Fruit fly (Drosophila melanogaster) whole organism, embryonic: ENCODE data around the gene Cpsf5.
A peak's percentile ranks its signal among the peaks of the same experiment; 100 is the strongest.

Experiments
- ATbp ChIP-seq: fragments of 200-800 bp; sonication (Bioruptor generic); optimal IDR thresholded peaks from 2 replicates; lab custom pipeline; 2017; ENCODE audit warnings: missing biosample characterization, mild to moderate bottlenecking, missing genetic modification characterization, missing genetic modification reagents
- B-H1 ChIP-seq: fragments of 200-800 bp; sonication (Bioruptor generic); IDR thresholded peaks from 3 replicates; pipeline ENCODE4 v1.3.6; 2022; ENCODE audit warnings: missing biosample characterization, missing genetic modification characterization
- CG10462 ChIP-seq: fragments of 200-800 bp; sonication (Bioruptor generic); optimal IDR thresholded peaks from 2 replicates; lab custom pipeline; 2016; ENCODE audit warnings: missing biosample characterization, missing genetic modification characterization
- CG11398 ChIP-seq: fragments of 200-800 bp; sonication (Bioruptor generic); optimal IDR thresholded peaks from 2 replicates; lab custom pipeline; 2016; ENCODE audit warnings: missing biosample characterization, missing genetic modification characterization
- CG13287 ChIP-seq: fragments of 200-800 bp; sonication (Bioruptor generic); IDR thresholded peaks from 2 replicates; pipeline ENCODE4 v1.3.6; 2022; ENCODE audit warnings: missing biosample characterization, missing genetic modification characterization; ENCODE audit not compliant: partially characterized antibody
- CG13296 ChIP-seq: fragments of 200-800 bp; sonication (Bioruptor generic); optimal IDR thresholded peaks from 3 replicates; lab custom pipeline; 2018; ENCODE audit warnings: missing biosample characterization, mild to moderate bottlenecking, missing genetic modification characterization
- CG18476 ChIP-seq: fragments of 200-800 bp; sonication (Bioruptor generic); optimal IDR thresholded peaks from 2 replicates; lab custom pipeline; 2016; ENCODE audit warnings: missing biosample characterization, mild to moderate bottlenecking, missing genetic modification characterization
- CG2678 ChIP-seq: fragments of 200-800 bp; sonication (Bioruptor generic); optimal IDR thresholded peaks from 3 replicates; lab custom pipeline; 2019; ENCODE audit warnings: missing biosample characterization, mild to moderate bottlenecking, missing genetic modification characterization, moderate library complexity
- CG2889 ChIP-seq: fragments of 200-800 bp; sonication (Bioruptor generic); IDR thresholded peaks from 3 replicates; pipeline ENCODE4 v1.3.6; 2022; ENCODE audit warnings: missing biosample characterization, missing genetic modification characterization
- CG30431 ChIP-seq: fragments of 200-800 bp; sonication (Bioruptor generic); optimal IDR thresholded peaks from 2 replicates; lab custom pipeline; 2017; ENCODE audit warnings: missing biosample characterization, missing genetic modification characterization
- CG32767 ChIP-seq: fragments of 200-800 bp; sonication (Bioruptor generic); IDR thresholded peaks from 2 replicates; pipeline ENCODE4 v1.3.6; 2022; ENCODE audit warnings: missing biosample characterization, missing genetic modification characterization
- CG43689 ChIP-seq: fragments of 200-800 bp; sonication (Bioruptor generic); IDR thresholded peaks from 2 replicates; pipeline ENCODE4 v1.3.6; 2022; ENCODE audit warnings: missing biosample characterization, missing genetic modification characterization
- CG4854 ChIP-seq: fragments of 200-800 bp; sonication (Bioruptor generic); optimal IDR thresholded peaks from 2 replicates; lab custom pipeline; 2016; ENCODE audit warnings: missing biosample characterization, missing genetic modification characterization, inconsistent platforms
- CG5180 ChIP-seq: fragments of 200-800 bp; sonication (Bioruptor generic); optimal IDR thresholded peaks from 3 replicates; lab custom pipeline; 2017; ENCODE audit warnings: missing biosample characterization, missing genetic modification characterization, mild to moderate bottlenecking, moderate library complexity, missing genetic modification reagents
- CG7271 ChIP-seq: fragments of 200-800 bp; sonication (Bioruptor generic); optimal IDR thresholded peaks from 2 replicates; lab custom pipeline; 2018; ENCODE audit warnings: missing biosample characterization, mild to moderate bottlenecking, missing genetic modification characterization, moderate library complexity
- CG8388 ChIP-seq: fragments of 200-800 bp; sonication (Bioruptor generic); optimal IDR thresholded peaks from 2 replicates; lab custom pipeline; 2019; ENCODE audit warnings: missing biosample characterization, mild to moderate bottlenecking, missing genetic modification characterization, moderate library complexity
- Camta ChIP-seq: fragments of 200-800 bp; sonication (Bioruptor generic); optimal IDR thresholded peaks from 2 replicates; lab custom pipeline; 2016; ENCODE audit warnings: missing biosample characterization, missing genetic modification characterization
- D19B ChIP-seq: fragments of 200-800 bp; sonication (Bioruptor generic); optimal IDR thresholded peaks from 2 replicates; lab custom pipeline; 2017; ENCODE audit warnings: missing biosample characterization, mild to moderate bottlenecking, missing genetic modification characterization
- Elba2 ChIP-seq: fragments of 200-800 bp; sonication (Bioruptor generic); optimal IDR thresholded peaks from 3 replicates; lab custom pipeline; 2016; ENCODE audit warnings: missing biosample characterization, missing genetic modification characterization
- Fer3 ChIP-seq: fragments of 200-800 bp; sonication (Bioruptor generic); optimal IDR thresholded peaks from 2 replicates; lab custom pipeline; 2018; ENCODE audit warnings: missing biosample characterization, mild to moderate bottlenecking, missing genetic modification characterization, moderate library complexity
- HLH54F ChIP-seq: fragments of 200-800 bp; sonication (Bioruptor generic); optimal IDR thresholded peaks from 3 replicates; lab custom pipeline; 2016; ENCODE audit warnings: missing biosample characterization, missing genetic modification characterization
- HmgD ChIP-seq: fragments of 200-800 bp; sonication (Bioruptor generic); optimal IDR thresholded peaks from 3 replicates; lab custom pipeline; 2016; ENCODE audit warnings: missing biosample characterization, missing genetic modification characterization
- Mes4 ChIP-seq: fragments of 200-800 bp; sonication (Bioruptor generic); optimal IDR thresholded peaks from 2 replicates; lab custom pipeline; 2016; ENCODE audit warnings: missing biosample characterization, missing genetic modification characterization
- NfI ChIP-seq: fragments of 200-800 bp; sonication (Bioruptor generic); optimal IDR thresholded peaks from 3 replicates; lab custom pipeline; 2018; ENCODE audit warnings: missing biosample characterization, mild to moderate bottlenecking, missing genetic modification characterization, moderate library complexity
- Optix ChIP-seq: fragments of 200-800 bp; sonication (Bioruptor generic); IDR thresholded peaks from 3 replicates; pipeline ENCODE4 v1.3.6; 2022; ENCODE audit warnings: missing biosample characterization, missing genetic modification characterization
- Sry-β ChIP-seq: fragments of 200-800 bp; sonication (Bioruptor generic); optimal IDR thresholded peaks from 2 replicates; lab custom pipeline; 2018; ENCODE audit warnings: missing biosample characterization, mild to moderate bottlenecking, missing genetic modification characterization, moderate library complexity
- ac ChIP-seq: fragments of 200-800 bp; sonication (Bioruptor generic); optimal IDR thresholded peaks from 3 replicates; lab custom pipeline; 2017; ENCODE audit warnings: missing biosample characterization, mild to moderate bottlenecking, missing genetic modification characterization
- ara ChIP-seq: fragments of 200-800 bp; sonication (Bioruptor generic); IDR thresholded peaks from 2 replicates; pipeline ENCODE4 v1.3.6; 2022; ENCODE audit warnings: missing biosample characterization, missing genetic modification characterization
- bbx ChIP-seq: fragments of 200-800 bp; sonication (Bioruptor generic); IDR thresholded peaks from 2 replicates; pipeline ENCODE4 v1.3.6; 2022; ENCODE audit warnings: missing biosample characterization, missing genetic modification characterization; ENCODE audit not compliant: partially characterized antibody
- cas ChIP-seq: fragments of 200-800 bp; sonication (Bioruptor generic); IDR thresholded peaks from 2 replicates; pipeline ENCODE4 v1.3.6; 2022; ENCODE audit warnings: missing biosample characterization, missing genetic modification characterization
- crol ChIP-seq: fragments of 200-800 bp; sonication (Bioruptor generic); IDR thresholded peaks from 2 replicates; pipeline ENCODE4 v1.3.6; 2022; ENCODE audit warnings: missing biosample characterization, missing genetic modification characterization
- disco-r ChIP-seq: fragments of 200-800 bp; sonication (Bioruptor generic); optimal IDR thresholded peaks from 2 replicates; lab custom pipeline; 2016; ENCODE audit warnings: missing biosample characterization, missing genetic modification characterization
- fd3F ChIP-seq: fragments of 200-800 bp; sonication (Bioruptor generic); optimal IDR thresholded peaks from 2 replicates; lab custom pipeline; 2018; ENCODE audit warnings: missing biosample characterization, mild to moderate bottlenecking, missing genetic modification characterization, moderate library complexity
- gcm2 ChIP-seq: fragments of 200-800 bp; sonication (Bioruptor generic); optimal IDR thresholded peaks from 2 replicates; lab custom pipeline; 2016; ENCODE audit warnings: missing biosample characterization, missing genetic modification characterization
- ind ChIP-seq: fragments of 200-800 bp; sonication (Bioruptor generic); optimal IDR thresholded peaks from 3 replicates; lab custom pipeline; 2016; ENCODE audit warnings: missing biosample characterization, missing genetic modification characterization
- kah ChIP-seq: fragments of 200-800 bp; sonication (Bioruptor generic); optimal IDR thresholded peaks from 2 replicates; lab custom pipeline; 2018; ENCODE audit warnings: missing biosample characterization, mild to moderate bottlenecking, missing genetic modification characterization
- lilli ChIP-seq: fragments of 200-800 bp; sonication (Bioruptor generic); optimal IDR thresholded peaks from 3 replicates; lab custom pipeline; 2016; ENCODE audit warnings: missing biosample characterization, missing genetic modification characterization
- nom ChIP-seq: fragments of 200-800 bp; sonication (Bioruptor generic); optimal IDR thresholded peaks from 2 replicates; lab custom pipeline; 2017; ENCODE audit warnings: missing biosample characterization, missing genetic modification characterization, mild to moderate bottlenecking, moderate library complexity, missing genetic modification reagents
- onecut ChIP-seq: fragments of 200-800 bp; sonication (Bioruptor generic); IDR thresholded peaks from 2 replicates; pipeline ENCODE4 v1.3.6; 2022; ENCODE audit warnings: missing biosample characterization, missing genetic modification characterization
- p53 ChIP-seq: fragments of 200-800 bp; sonication (Bioruptor generic); optimal IDR thresholded peaks from 2 replicates; lab custom pipeline; 2016; ENCODE audit warnings: missing biosample characterization, missing genetic modification characterization
- pb ChIP-seq: fragments of 200-800 bp; sonication (Bioruptor generic); optimal IDR thresholded peaks from 3 replicates; lab custom pipeline; 2016; ENCODE audit warnings: missing biosample characterization, missing genetic modification characterization
- pho ChIP-seq: fragments of 200-800 bp; sonication (Bioruptor generic); optimal IDR thresholded peaks from 2 replicates; lab custom pipeline; 2016; ENCODE audit warnings: missing biosample characterization, missing genetic modification characterization
- so ChIP-seq: fragments of 200-800 bp; sonication (Bioruptor generic); IDR thresholded peaks from 3 replicates; pipeline ENCODE4 v1.3.6; 2022; ENCODE audit warnings: missing biosample characterization, missing genetic modification characterization
- sug ChIP-seq: fragments of 200-800 bp; optimal IDR thresholded peaks from 2 replicates; lab custom pipeline; 2019; ENCODE audit warnings: missing biosample characterization, mild to moderate bottlenecking, missing genetic modification characterization, moderate library complexity
- tll ChIP-seq, 2 experiments: fragments of 200-800 bp in 1 of 2; fragments of >200 bp in 1 of 2; sonication (Bioruptor generic) in 1 of 2; optimal IDR thresholded peaks; 2 replicates each; lab custom pipeline; 2017 to 2019; ENCODE audit warnings: missing biosample characterization in 2 of 2, missing genetic modification characterization in 2 of 2, mild to moderate bottlenecking in 1 of 2, moderate library complexity in 1 of 2
- unpg ChIP-seq: fragments of 200-800 bp; sonication (Bioruptor generic); optimal IDR thresholded peaks from 3 replicates; lab custom pipeline; 2018; ENCODE audit warnings: missing biosample characterization, mild to moderate bottlenecking, missing genetic modification characterization, moderate library complexity
- usp ChIP-seq: fragments of >200 bp; optimal IDR thresholded peaks from 2 replicates; lab custom pipeline; 2017; ENCODE audit warnings: missing biosample characterization, missing genetic modification characterization
- vnd ChIP-seq: fragments of 200-800 bp; sonication (Bioruptor generic); IDR thresholded peaks from 3 replicates; pipeline ENCODE4 v1.3.6; 2022; ENCODE audit warnings: missing biosample characterization, missing genetic modification characterization; ENCODE audit not compliant: partially characterized antibody

The Cpsf5 gene

dm6 chr3L:9377198-9378035, 33.4 kb upstream of the Cpsf5 start, which contains the start of gene Hsp26 (continued):
- TF ChIP-seq CG7271 (tag; lab: Kevin White, UChicago) (no peak), bbx (GFP tag; lab: Robert Waterston, UW) (no peak; the same call in 1 of the 2 replicates), crol (GFP tag; lab: Robert Waterston, UW) (no peak), p53 (peak; percentile 63), CG2678 (tag; lab: Kevin White, UChicago) (peak; percentile 86), onecut (GFP tag; lab: Robert Waterston, UW) (peak; percentile 67), pb (GFP tag; lab: Kevin White, UChicago) (peak; percentile 54), Camta (GFP tag; lab: Kevin White, UChicago) (peak; percentile 87), Mes4 (peak; percentile 88), nom (GFP tag; lab: Kevin White, UChicago) (peak; percentile 79), so (GFP tag; lab: Robert Waterston, UW) (peak; percentile 92), gcm2 (GFP tag; lab: Kevin White, UChicago) (peak; percentile 58), HLH54F (GFP tag; lab: Kevin White, UChicago) (peak; percentile 82), CG2889 (GFP tag; lab: Robert Waterston, UW) (peak; percentile 63; the same call in 2 of the 3 replicates), CG13287 (GFP tag; lab: Robert Waterston, UW) (no peak; the same call in 1 of the 2 replicates), CG10462 (peak; percentile 72), Optix (GFP tag; lab: Robert Waterston, UW) (peak; percentile 23; the same call in 1 of the 3 replicates), fd3F (GFP tag; lab: Kevin White, UChicago) (peak; percentile 67), tll (GFP tag; optimal IDR thresholded peaks at IDR 0.05; lab: Kevin White, UChicago) (no peak), kah (GFP tag; lab: Kevin White, UChicago) (peak; percentile 63), CG5180 (GFP tag; lab: Kevin White, UChicago) (peak; percentile 54), usp (GFP tag; lab: Kevin White, UChicago) (no peak), CG8388 (GFP tag; lab: Kevin White, UChicago) (peak; percentile 87), ara (peak; percentile 77), HmgD (GFP tag; lab: Kevin White, UChicago) (no peak), lilli (GFP tag; lab: Kevin White, UChicago) (peak; percentile 89), CG11398 (GFP tag; lab: Kevin White, UChicago) (peak; percentile 78), ind (GFP tag; lab: Kevin White, UChicago) (peak; percentile 69), CG43689 (GFP tag; lab: Robert Waterston, UW) (peak; percentile 71), CG32767 (peak; percentile 86), D19B (GFP tag; lab: Kevin White, UChicago) (peak; percentile 54), CG4854 (GFP tag; lab: Kevin White, UChicago) (peak; percentile 58), CG18476 (GFP tag; lab: Kevin White, UChicago) (peak; percentile 74), disco-r (GFP tag; lab: Kevin White, UChicago) (peak; percentile 83), CG30431 (peak; percentile 18), CG13296 (GFP tag; lab: Kevin White, UChicago) (peak; percentile 77), sug (peak; percentile 53), NfI (peak; percentile 77), Elba2 (GFP tag; lab: Kevin White, UChicago) (no peak), cas (GFP tag; lab: Robert Waterston, UW) (peak; percentile 49; the same call in 1 of the 2 replicates), Sry-β (GFP tag; lab: Kevin White, UChicago) (no peak), B-H1 (peak; percentile 69), ATbp (GFP tag; lab: Kevin White, UChicago) (peak; percentile 87), unpg (GFP tag; lab: Kevin White, UChicago) (peak; percentile 91), ac (no peak), vnd (no peak), Fer3 (tag; lab: Kevin White, UChicago) (peak; percentile 65), pho (GFP tag; lab: Kevin White, UChicago) (peak; percentile 83)
